Worm (Caenorhabditis elegans) whole organism, L3 larva: ENCODE data around the gene F46F5.10.

Experiments used
- ceh-16 ChIP-seq: sonication (generic microtip); optimal IDR thresholded peaks from 2 replicates; lab custom pipeline; 2017; ENCODE audit warnings: missing biosample characterization, missing genetic modification characterization
- ceh-9 ChIP-seq: sonication (generic microtip); optimal IDR thresholded peaks from 2 replicates; lab custom pipeline; 2018; ENCODE audit warnings: missing biosample characterization, missing genetic modification characterization
- egl-27 ChIP-seq: sonication (generic microtip); optimal IDR thresholded peaks from 4 replicates; lab custom pipeline; 2017; ENCODE audit warnings: missing biosample characterization, missing genetic modification reagents, missing genetic modification characterization
- elt-1 ChIP-seq: fragments of 150-350 bp; optimal IDR thresholded peaks from 2 replicates; lab custom pipeline; 2014; ENCODE audit warnings: missing biosample characterization, missing genetic modification characterization
- elt-3 ChIP-seq, 3 experiments: fragments of 150-350 bp in 1 of 3; sonication (generic microtip) in 2 of 3; optimal IDR thresholded peaks; 2 replicates in 2 of 3; 4 replicates in 1 of 3; lab custom pipeline; 2014 to 2017; ENCODE audit warnings: missing biosample characterization in 3 of 3, missing genetic modification characterization in 3 of 3
- fos-1 ChIP-seq: fragments of 150-350 bp; optimal IDR thresholded peaks from 2 replicates; lab custom pipeline; 2014; ENCODE audit warnings: missing biosample characterization, missing genetic modification characterization
- nhr-11 ChIP-seq: fragments of 150-350 bp; optimal IDR thresholded peaks from 2 replicates; lab custom pipeline; 2014; ENCODE audit warnings: missing biosample characterization, missing genetic modification characterization
- nhr-25 ChIP-seq: sonication (generic microtip); optimal IDR thresholded peaks from 2 replicates; lab custom pipeline; 2017; ENCODE audit warnings: missing biosample characterization, missing genetic modification characterization
- nhr-28 ChIP-seq: fragments of 150-350 bp; optimal IDR thresholded peaks from 2 replicates; lab custom pipeline; 2014; ENCODE audit warnings: missing biosample characterization, missing genetic modification characterization
- skn-1 ChIP-seq: fragments of 150-350 bp; optimal IDR thresholded peaks from 2 replicates; lab custom pipeline; 2014; ENCODE audit warnings: missing biosample characterization, missing genetic modification characterization
- ztf-11 ChIP-seq: fragments of 150-350 bp; optimal IDR thresholded peaks from 2 replicates; lab custom pipeline; 2014; ENCODE audit warnings: missing biosample characterization, missing genetic modification characterization

DNA sequence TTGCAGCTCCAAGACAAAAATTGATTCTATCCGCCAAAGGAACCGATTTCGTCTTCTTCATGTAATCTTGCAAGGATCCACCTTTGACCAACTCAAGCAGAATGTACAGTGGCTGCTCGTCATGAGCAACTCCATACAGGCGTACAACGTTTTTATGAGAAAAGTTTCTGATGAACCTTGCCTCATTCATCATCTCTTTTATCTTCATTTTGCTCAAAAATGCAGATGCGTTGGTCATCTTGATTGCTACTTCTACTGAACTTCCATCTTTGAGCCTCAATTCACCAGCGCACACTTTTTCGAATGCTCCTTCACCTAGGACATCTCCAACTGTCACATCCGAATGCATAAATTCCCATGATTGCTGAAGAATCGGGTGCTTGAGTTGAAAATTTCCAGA is 26.7 kb upstream of the F46F5.10 start:
- TF ChIP-seq ceh-16 (tag; lab: Kevin White, UChicago) (no peak), ceh-9 (tag; lab: Kevin White, UChicago) (no peak), nhr-28 (tag; lab: Kevin White, UChicago) (no peak), elt-3 (tag; optimal IDR thresholded peaks at IDR 0.05; lab: Kevin White, UChicago) (no peak), fos-1 (tag; lab: Kevin White, UChicago) (no peak), skn-1 (tag; lab: Kevin White, UChicago) (no peak), egl-27 (no peak), nhr-25 (no peak), elt-1 (tag; lab: Kevin White, UChicago) (no peak), ztf-11 (no peak), nhr-11 (tag; lab: Kevin White, UChicago) (no peak)
